Fruit fly (Drosophila melanogaster) whole organism, adult: Measurements from ENCODE around the gene CG6761.

Experiments
- CG33017 ChIP-seq: fragments of 200-800 bp; sonication (Bioruptor generic); optimal IDR thresholded peaks from 2 replicates; lab custom pipeline; 2018; ENCODE audit warnings: missing biosample characterization, mild to moderate bottlenecking, missing genetic modification characterization, moderate library complexity
- Clk ChIP-seq: fragments of 200-800 bp; sonication (Bioruptor generic); optimal IDR thresholded peaks from 2 replicates; lab custom pipeline; 2017; ENCODE audit warnings: missing biosample characterization, missing genetic modification characterization
- Hr96 ChIP-seq: fragments of 200-800 bp; sonication (Bioruptor generic); optimal IDR thresholded peaks from 2 replicates; lab custom pipeline; 2016; ENCODE audit warnings: missing biosample characterization, missing genetic modification characterization
- cic ChIP-seq: fragments of 200-800 bp; sonication (Bioruptor generic); optimal IDR thresholded peaks from 2 replicates; lab custom pipeline; 2017; ENCODE audit warnings: missing biosample characterization, mild to moderate bottlenecking, missing genetic modification characterization, moderate library complexity
- cnc ChIP-seq, 2 experiments: fragments of >200 bp; optimal IDR thresholded peaks; 2 replicates each; lab custom pipeline; 2017
- ovo ChIP-seq: fragments of 200-800 bp; sonication (Bioruptor generic); optimal IDR thresholded peaks from 2 replicates; lab custom pipeline; 2016; ENCODE audit warnings: missing biosample characterization, missing genetic modification characterization
- tj ChIP-seq: fragments of 200-800 bp; sonication (Bioruptor generic); optimal IDR thresholded peaks from 3 replicates; lab custom pipeline; 2017; ENCODE audit warnings: missing biosample characterization, mild to moderate bottlenecking, missing genetic modification characterization, moderate library complexity

dm6 chr3L:9729795-9730421, 26.5 kb upstream of the CG6761 start, which contains the start of gene ATPsynB:
- TF ChIP-seq tj (GFP tag; lab: Kevin White, UChicago) (no peak), CG33017 (tag; lab: Kevin White, UChicago) (no peak), Clk (no peak), Hr96 (GFP tag; lab: Kevin White, UChicago) (no peak), cnc (optimal IDR thresholded peaks at IDR 0.05; lab: Kevin White, UChicago) (no peak), ovo (GFP tag; lab: Kevin White, UChicago) (no peak), cic (peak; percentile 36)
